Worm (Caenorhabditis elegans) whole organism, L4 larva: ENCODE measurements around the gene exos-2.

Experiments used
- fkh-10 ChIP-seq: fragments of 150-350 bp; optimal IDR thresholded peaks from 2 replicates; lab custom pipeline; 2014; ENCODE audit warnings: missing biosample characterization, missing genetic modification reagents, missing genetic modification characterization
- mep-1 ChIP-seq: fragments of 150-350 bp; sonication (generic microtip); optimal IDR thresholded peaks from 3 replicates; lab custom pipeline; 2014; ENCODE audit warnings: missing biosample characterization, missing genetic modification characterization
- nhr-76 ChIP-seq: fragments of 150-350 bp; optimal IDR thresholded peaks from 2 replicates; lab custom pipeline; 2014; ENCODE audit warnings: missing biosample characterization, missing genetic modification characterization
- nhr-77 ChIP-seq: fragments of 150-350 bp; optimal IDR thresholded peaks from 2 replicates; lab custom pipeline; 2014; ENCODE audit warnings: missing biosample characterization, missing genetic modification characterization
- snpc-4 ChIP-seq: fragments of 150-350 bp; optimal IDR thresholded peaks from 2 replicates; lab custom pipeline; 2014; ENCODE audit warnings: missing biosample characterization, missing genetic modification characterization

ce11 chrIV:6395190-6395589 lies 20.1 kb upstream of the exos-2 start:
- TF ChIP-seq mep-1 (tag; lab: Kevin White, UChicago) = no peak
- TF ChIP-seq nhr-77 (tag; lab: Kevin White, UChicago) = no peak
- TF ChIP-seq nhr-76 (tag; lab: Kevin White, UChicago) = no peak
- TF ChIP-seq fkh-10 (GFP tag; lab: Kevin White, UChicago) = peak; percentile 27
- no peak for TF ChIP-seq snpc-4 (tag; lab: Kevin White, UChicago)
